Worm (Caenorhabditis elegans): ENCODE results near the gene ckc-1.

Gene ckc-1

ce11 chrX:3611042-3611623 lies 34.7 kb downstream of the ckc-1 start, which contains the start of gene C18B2.5:
Gene C18B2.5, minus strand, starts transcription at chrX:3611092.
- no peak for TF ChIP-seq unc-62 (GFP tag; optimal IDR thresholded peaks at IDR 0.05)

- no peak for TF ChIP-seq unc-62 (GFP tag; optimal IDR thresholded peaks at IDR 0.05)
Measured at ce11 chrX:3611740-3612139, 35.3 kb downstream of the ckc-1 start.

- no peak for TF ChIP-seq unc-62 (GFP tag; optimal IDR thresholded peaks at IDR 0.05)
Measured at ce11 chrX:3613665-3614064, 37.3 kb downstream of the ckc-1 start.

ce11 chrX:3617218-3617617 lies 40.8 kb downstream of the ckc-1 start, which contains the start of gene del-9:
Gene del-9, minus strand, starts transcription at chrX:3617318.
- no peak for TF ChIP-seq unc-62 (GFP tag; optimal IDR thresholded peaks at IDR 0.05)

- TF ChIP-seq unc-62 (GFP tag; optimal IDR thresholded peaks at IDR 0.05): no peak
Measured at ce11 chrX:3618842-3619241, 42.4 kb downstream of the ckc-1 start.

ce11 chrX:3623162-3623561 lies 46.8 kb downstream of the ckc-1 start, which contains the start of gene C18B2.2:
Gene C18B2.2, plus strand, starts transcription at chrX:3623462.
- TF ChIP-seq unc-62 (GFP tag; optimal IDR thresholded peaks at IDR 0.05): no peak

ce11 chrX:3625599-3625998 lies 49.2 kb downstream of the ckc-1 start:
- TF ChIP-seq unc-62 (GFP tag; optimal IDR thresholded peaks at IDR 0.05): no peak

- no peak for TF ChIP-seq unc-62 (GFP tag; optimal IDR thresholded peaks at IDR 0.05)
Measured at ce11 chrX:3628016-3628415, 51.6 kb downstream of the ckc-1 start, which contains the start of gene vep-2. Gene vep-2, plus strand, starts transcription at chrX:3628316.
